Fruit fly (Drosophila melanogaster) whole organism, embryonic: ENCODE measurements around the gene CG11158.
A peak's percentile ranks its signal among the peaks of the same experiment; 100 is the strongest.

Experiments
- Aef1 ChIP-seq: fragments of 200-800 bp; sonication (Bioruptor generic); IDR thresholded peaks from 3 replicates; pipeline ENCODE4 v1.3.6; 2022; ENCODE audit warnings: missing biosample characterization, missing genetic modification characterization
- BtbVII ChIP-seq: fragments of 200-800 bp; sonication (Bioruptor generic); optimal IDR thresholded peaks from 3 replicates; lab custom pipeline; 2017; ENCODE audit warnings: missing biosample characterization, mild to moderate bottlenecking, missing genetic modification characterization
- CG10209 ChIP-seq: fragments of 200-800 bp; sonication (Bioruptor generic); optimal IDR thresholded peaks from 3 replicates; lab custom pipeline; 2017; ENCODE audit warnings: missing biosample characterization, mild to moderate bottlenecking, missing genetic modification characterization, missing genetic modification reagents
- CG10959 ChIP-seq: fragments of 200-800 bp; sonication (Bioruptor generic); IDR thresholded peaks from 2 replicates; pipeline ENCODE4 v1.3.6; 2022; ENCODE audit warnings: missing biosample characterization, missing genetic modification characterization
- CG11093 ChIP-seq: fragments of 200-800 bp; sonication (Bioruptor generic); IDR thresholded peaks from 3 replicates; pipeline ENCODE4 v1.3.6; 2022; ENCODE audit warnings: missing biosample characterization, missing genetic modification characterization
- CG12769 ChIP-seq: fragments of 200-800 bp; sonication (Bioruptor generic); optimal IDR thresholded peaks from 2 replicates; lab custom pipeline; 2019; ENCODE audit warnings: missing biosample characterization, mild to moderate bottlenecking, missing genetic modification characterization, moderate library complexity
- CG13775 ChIP-seq: fragments of 200-800 bp; sonication (Bioruptor generic); optimal IDR thresholded peaks from 3 replicates; lab custom pipeline; 2017; ENCODE audit warnings: missing biosample characterization, mild to moderate bottlenecking, missing genetic modification characterization
- CG16813 ChIP-seq: fragments of 200-800 bp; sonication (Bioruptor generic); IDR thresholded peaks from 3 replicates; pipeline ENCODE4 v1.3.6; 2022; ENCODE audit warnings: missing biosample characterization, missing genetic modification characterization; ENCODE audit not compliant: partially characterized antibody
- CG16815 ChIP-seq: fragments of 200-800 bp; sonication (Bioruptor generic); optimal IDR thresholded peaks from 3 replicates; lab custom pipeline; 2017; ENCODE audit warnings: missing biosample characterization, mild to moderate bottlenecking, missing genetic modification characterization
- CG17328 ChIP-seq: fragments of 200-800 bp; sonication (Bioruptor generic); IDR thresholded peaks from 2 replicates; pipeline ENCODE4 v1.3.6; 2022; ENCODE audit warnings: missing biosample characterization, missing genetic modification characterization
- CG17912 ChIP-seq: fragments of 200-800 bp; sonication (Bioruptor generic); optimal IDR thresholded peaks from 2 replicates; lab custom pipeline; 2018; ENCODE audit warnings: missing biosample characterization, mild to moderate bottlenecking, missing genetic modification characterization
- CG2129 ChIP-seq: fragments of 200-800 bp; sonication (Bioruptor generic); IDR thresholded peaks from 2 replicates; pipeline ENCODE4 v1.3.6; 2022; ENCODE audit warnings: missing biosample characterization, missing genetic modification characterization; ENCODE audit not compliant: partially characterized antibody
- CG4707 ChIP-seq: fragments of 200-800 bp; sonication (Bioruptor generic); optimal IDR thresholded peaks from 2 replicates; lab custom pipeline; 2018; ENCODE audit warnings: missing biosample characterization, mild to moderate bottlenecking, missing genetic modification characterization, moderate library complexity
- CG4820 ChIP-seq: fragments of 200-800 bp; sonication (Bioruptor generic); optimal IDR thresholded peaks from 3 replicates; lab custom pipeline; 2016; ENCODE audit warnings: missing biosample characterization, missing genetic modification characterization
- CG6854 ChIP-seq: fragments of 200-800 bp; sonication (Bioruptor generic); optimal IDR thresholded peaks from 3 replicates; lab custom pipeline; 2017; ENCODE audit warnings: missing biosample characterization, mild to moderate bottlenecking, missing genetic modification characterization
- CG7786 ChIP-seq: fragments of 200-800 bp; sonication (Bioruptor generic); optimal IDR thresholded peaks from 2 replicates; lab custom pipeline; 2016; ENCODE audit warnings: missing biosample characterization, missing genetic modification characterization
- CG7928 ChIP-seq: fragments of 200-800 bp; sonication (Bioruptor generic); optimal IDR thresholded peaks from 2 replicates; lab custom pipeline; 2017; ENCODE audit warnings: missing biosample characterization, mild to moderate bottlenecking, missing genetic modification characterization
- CG8765 ChIP-seq: fragments of 200-800 bp; sonication (Bioruptor generic); IDR thresholded peaks from 2 replicates; pipeline ENCODE4 v1.3.6; 2022; ENCODE audit warnings: missing biosample characterization, missing genetic modification characterization
- CG9817 ChIP-seq: fragments of 200-800 bp; sonication (Bioruptor generic); optimal IDR thresholded peaks from 2 replicates; lab custom pipeline; 2018; ENCODE audit warnings: missing biosample characterization, mild to moderate bottlenecking, missing genetic modification characterization, moderate library complexity
- Dfd ChIP-seq, 2 experiments: fragments of >200 bp; optimal IDR thresholded peaks; 2 replicates each; lab custom pipeline; 2017; ENCODE audit warnings: missing biosample characterization in 2 of 2, missing genetic modification characterization in 2 of 2
- Dref ChIP-seq: fragments of 200-800 bp; sonication (Bioruptor generic); IDR thresholded peaks from 2 replicates; pipeline ENCODE4 v1.3.6; 2022; ENCODE audit warnings: missing biosample characterization, missing genetic modification characterization
- E2f2 ChIP-seq: fragments of 200-800 bp; sonication (Bioruptor generic); IDR thresholded peaks from 2 replicates; pipeline ENCODE4 v1.3.6; 2022; ENCODE audit warnings: missing biosample characterization, missing genetic modification characterization
- Fer1 ChIP-seq: fragments of 200-800 bp; sonication (Bioruptor generic); optimal IDR thresholded peaks from 2 replicates; lab custom pipeline; 2017; ENCODE audit warnings: missing biosample characterization, mild to moderate bottlenecking, missing genetic modification characterization
- HHEX ChIP-seq: fragments of 200-800 bp; sonication (Bioruptor generic); optimal IDR thresholded peaks from 3 replicates; lab custom pipeline; 2017; ENCODE audit warnings: missing biosample characterization, mild to moderate bottlenecking, missing genetic modification characterization, missing genetic modification reagents
- Hand ChIP-seq: fragments of 200-800 bp; sonication (Bioruptor generic); optimal IDR thresholded peaks from 2 replicates; lab custom pipeline; 2017; ENCODE audit warnings: mild to moderate bottlenecking, missing biosample characterization, missing genetic modification reagents, missing genetic modification characterization
- Kr ChIP-seq: fragments of 200-800 bp; sonication (Bioruptor generic); optimal IDR thresholded peaks from 2 replicates; lab custom pipeline; 2017; ENCODE audit warnings: missing biosample characterization, mild to moderate bottlenecking, missing genetic modification characterization
- Pdp1 ChIP-seq, 2 experiments: fragments of 200-800 bp; sonication (Bioruptor generic); optimal IDR thresholded peaks; 3 replicates each; lab custom pipeline; 2016; ENCODE audit warnings: missing biosample characterization in 2 of 2, missing genetic modification characterization in 2 of 2, mild to moderate bottlenecking in 1 of 2, moderate library complexity in 1 of 2
- Usf ChIP-seq: fragments of 200-800 bp; sonication (Bioruptor generic); optimal IDR thresholded peaks from 2 replicates; lab custom pipeline; 2017; ENCODE audit warnings: missing genotype, missing biosample characterization, missing genetic modification characterization
- ac ChIP-seq: fragments of 200-800 bp; sonication (Bioruptor generic); optimal IDR thresholded peaks from 3 replicates; lab custom pipeline; 2017; ENCODE audit warnings: missing biosample characterization, mild to moderate bottlenecking, missing genetic modification characterization
- aop ChIP-seq: fragments of 200-800 bp; sonication (Bioruptor generic); IDR thresholded peaks from 2 replicates; pipeline ENCODE4 v1.3.6; 2022; ENCODE audit warnings: missing biosample characterization, missing genetic modification characterization
- crol ChIP-seq: fragments of 200-800 bp; sonication (Bioruptor generic); IDR thresholded peaks from 2 replicates; pipeline ENCODE4 v1.3.6; 2022; ENCODE audit warnings: missing biosample characterization, missing genetic modification characterization
- dan ChIP-seq: fragments of 200-800 bp; sonication (Bioruptor generic); IDR thresholded peaks from 2 replicates; pipeline ENCODE4 v1.3.6; 2022; ENCODE audit warnings: missing biosample characterization, missing genetic modification characterization
- dati ChIP-seq: fragments of 200-800 bp; sonication (Bioruptor generic); IDR thresholded peaks from 2 replicates; pipeline ENCODE4 v1.3.6; 2022; ENCODE audit warnings: missing biosample characterization, missing genetic modification characterization
- fd64A ChIP-seq: fragments of 200-800 bp; sonication (Bioruptor generic); optimal IDR thresholded peaks from 3 replicates; lab custom pipeline; 2018; ENCODE audit warnings: missing biosample characterization, mild to moderate bottlenecking, missing genetic modification characterization
- fd96Cb ChIP-seq: fragments of 200-800 bp; sonication (Bioruptor generic); optimal IDR thresholded peaks from 2 replicates; lab custom pipeline; 2018; ENCODE audit warnings: missing biosample characterization, mild to moderate bottlenecking, missing genetic modification characterization, moderate library complexity
- ftz-f1 ChIP-seq: fragments of 200-800 bp; sonication (Bioruptor generic); optimal IDR thresholded peaks from 2 replicates; lab custom pipeline; 2016; ENCODE audit warnings: missing biosample characterization, missing genetic modification characterization
- h ChIP-seq: fragments of >200 bp; optimal IDR thresholded peaks from 2 replicates; lab custom pipeline; 2017
- lilli ChIP-seq: fragments of 200-800 bp; sonication (Bioruptor generic); optimal IDR thresholded peaks from 3 replicates; lab custom pipeline; 2016; ENCODE audit warnings: missing biosample characterization, missing genetic modification characterization
- lmd ChIP-seq: fragments of 200-800 bp; sonication (Bioruptor generic); IDR thresholded peaks from 2 replicates; pipeline ENCODE4 v1.3.6; 2022; ENCODE audit warnings: missing biosample characterization, missing genetic modification characterization
- luna ChIP-seq: fragments of 200-800 bp; sonication (Bioruptor generic); optimal IDR thresholded peaks from 2 replicates; lab custom pipeline; 2016; ENCODE audit warnings: missing biosample characterization, missing genetic modification characterization
- mirr ChIP-seq: fragments of 200-800 bp; sonication (Bioruptor generic); optimal IDR thresholded peaks from 3 replicates; lab custom pipeline; 2018; ENCODE audit warnings: missing biosample characterization, mild to moderate bottlenecking, missing genetic modification characterization
- nerfin-2 ChIP-seq: fragments of 200-800 bp; sonication (Bioruptor generic); IDR thresholded peaks from 2 replicates; pipeline ENCODE4 v1.3.6; 2022; ENCODE audit warnings: missing biosample characterization, missing genetic modification characterization; ENCODE audit not compliant: partially characterized antibody
- odd ChIP-seq: fragments of 200-800 bp; sonication (Bioruptor generic); optimal IDR thresholded peaks from 2 replicates; lab custom pipeline; 2017; ENCODE audit warnings: missing biosample characterization, mild to moderate bottlenecking, missing genetic modification characterization
- peb ChIP-seq: fragments of 200-800 bp; sonication (Bioruptor generic); IDR thresholded peaks from 2 replicates; pipeline ENCODE4 v1.3.6; 2022; ENCODE audit warnings: missing biosample characterization, missing genetic modification characterization
- sisA ChIP-seq: fragments of 200-800 bp; sonication (Bioruptor generic); IDR thresholded peaks from 2 replicates; pipeline ENCODE4 v1.3.6; 2022; ENCODE audit warnings: missing biosample characterization, missing genetic modification characterization
- sr ChIP-seq: fragments of 200-800 bp; sonication (Bioruptor generic); IDR thresholded peaks from 3 replicates; pipeline ENCODE4 v1.3.6; 2022; ENCODE audit warnings: missing biosample characterization, missing genetic modification characterization
- stc ChIP-seq: fragments of 200-800 bp; sonication (Bioruptor generic); IDR thresholded peaks from 2 replicates; pipeline ENCODE4 v1.3.6; 2022; ENCODE audit warnings: missing biosample characterization, missing genetic modification characterization
- tx ChIP-seq: fragments of 200-800 bp; sonication (Bioruptor generic); optimal IDR thresholded peaks from 2 replicates; lab custom pipeline; 2016; ENCODE audit warnings: missing biosample characterization, missing genetic modification characterization
- wdn ChIP-seq: fragments of 200-800 bp; sonication (Bioruptor generic); IDR thresholded peaks from 2 replicates; pipeline ENCODE4 v1.3.6; 2022; ENCODE audit warnings: missing biosample characterization, missing genetic modification characterization

The CG11158 gene

dm6 chrX:13643961-13644360 is 38.8 kb upstream of the CG11158 start (continued):
- TF ChIP-seq CG16815 (GFP tag; lab: Kevin White, UChicago) (no peak), luna (GFP tag; lab: Kevin White, UChicago) (no peak), CG12769 (tag; lab: Kevin White, UChicago) (peak; percentile 15), E2f2 (GFP tag; lab: Robert Waterston, UW) (peak; percentile 24; the same call in 1 of the 2 replicates), CG2129 (no peak), lilli (GFP tag; lab: Kevin White, UChicago) (peak; percentile 32), Aef1 (peak; percentile 70; the same call in 2 of the 3 replicates), CG10209 (GFP tag; lab: Kevin White, UChicago) (peak; percentile 39), Dfd (GFP tag; optimal IDR thresholded peaks at IDR 0.05; lab: Kevin White, UChicago) (no peak), CG10959 (peak; percentile 40; the same call in 1 of the 2 replicates), mirr (GFP tag; lab: Kevin White, UChicago) (peak; percentile 23), stc (GFP tag; lab: Robert Waterston, UW) (0 out of 2 replicates have a peak, but pooled peaks have one; percentile 43), sr (GFP tag; lab: Robert Waterston, UW) (no peak), aop (GFP tag; lab: Robert Waterston, UW) (no peak), fd64A (no peak), h (no peak), ac (GFP tag; lab: Kevin White, UChicago) (no peak), CG16813 (GFP tag; lab: Robert Waterston, UW) (no peak), wdn (GFP tag; lab: Robert Waterston, UW) (no peak), nerfin-2 (no peak), dati (GFP tag; lab: Robert Waterston, UW) (no peak), Usf (GFP tag; lab: Kevin White, UChicago) (no peak), CG7786 (GFP tag; lab: Kevin White, UChicago) (peak; percentile 30), CG6854 (no peak), HHEX (peak; percentile 53), lmd (GFP tag; lab: Robert Waterston, UW) (peak; percentile 26; the same call in 1 of the 2 replicates), CG13775 (GFP tag; lab: Kevin White, UChicago) (peak; percentile 15), CG4707 (no peak), CG4820 (GFP tag; lab: Kevin White, UChicago) (peak; percentile 54), Dref (GFP tag; lab: Robert Waterston, UW) (no peak), dan (GFP tag; lab: Robert Waterston, UW) (no peak), Kr (GFP tag; lab: Kevin White, UChicago) (no peak), sisA (GFP tag; lab: Robert Waterston, UW) (peak; percentile 71), fd96Cb (tag; lab: Kevin White, UChicago) (peak; percentile 55), Hand (no peak), CG11093 (GFP tag; lab: Robert Waterston, UW) (no peak), tx (GFP tag; lab: Kevin White, UChicago) (no peak), BtbVII (no peak), CG9817 (tag; lab: Kevin White, UChicago) (no peak), CG7928 (GFP tag; lab: Kevin White, UChicago) (no peak), CG8765 (GFP tag; lab: Robert Waterston, UW) (no peak), CG17328 (GFP tag; lab: Robert Waterston, UW) (0 out of 2 replicates have a peak, but pooled peaks have one; percentile 27), crol (GFP tag; lab: Robert Waterston, UW) (peak; percentile 61), peb (GFP tag; lab: Robert Waterston, UW) (peak; percentile 46; the same call in 1 of the 2 replicates), odd (no peak), CG17912 (no peak), ftz-f1 (GFP tag; lab: Kevin White, UChicago) (peak; percentile 71), Pdp1 (GFP tag; optimal IDR thresholded peaks at IDR 0.05; lab: Kevin White, UChicago) (peak; percentile 26 to 61), Fer1 (GFP tag; lab: Kevin White, UChicago) (peak; percentile 36)
- TF ChIP-seq, all 482 proteins: peak for 223
